Worm (Caenorhabditis elegans) whole organism, midembryonic: ENCODE data around the gene mec-3.

ENCODE experiments used
- klf-2 ChIP-seq: fragments of 200-800 bp; sonication (Bioruptor generic); conservative IDR thresholded peaks from 2 replicates; pipeline ENCODE4 v1.3.6; 2022; ENCODE audit warnings: missing genetic modification reagents, missing genetic modification characterization, missing compliant biosample characterization
- med-1 ChIP-seq: sonication (generic microtip); optimal IDR thresholded peaks from 2 replicates; lab custom pipeline; 2017; ENCODE audit warnings: missing genetic modification characterization, mild to moderate bottlenecking, missing compliant biosample characterization, antibody characterized with exemption, missing genetic modification reagents; ENCODE audit not compliant: insufficient read depth
- ztf-23 ChIP-seq: fragments of 200-800 bp; sonication (Bioruptor generic); IDR thresholded peaks from 2 replicates; pipeline ENCODE4 v1.3.6; 2022; ENCODE audit warnings: missing genetic modification reagents, missing genetic modification characterization, missing compliant biosample characterization

ce11 chrIV:10503750-10504232 lies 42.1 kb upstream of the mec-3 start:
- no peak for TF ChIP-seq klf-2 (GFP tag; lab: Robert Waterston, UW)
- TF ChIP-seq ztf-23 (GFP tag; lab: Robert Waterston, UW), result no peak
- no peak for TF ChIP-seq med-1 (GFP tag; lab: Kevin White, UChicago)
